Worm (Caenorhabditis elegans): ENCODE results near the gene drn-1.

DNA sequence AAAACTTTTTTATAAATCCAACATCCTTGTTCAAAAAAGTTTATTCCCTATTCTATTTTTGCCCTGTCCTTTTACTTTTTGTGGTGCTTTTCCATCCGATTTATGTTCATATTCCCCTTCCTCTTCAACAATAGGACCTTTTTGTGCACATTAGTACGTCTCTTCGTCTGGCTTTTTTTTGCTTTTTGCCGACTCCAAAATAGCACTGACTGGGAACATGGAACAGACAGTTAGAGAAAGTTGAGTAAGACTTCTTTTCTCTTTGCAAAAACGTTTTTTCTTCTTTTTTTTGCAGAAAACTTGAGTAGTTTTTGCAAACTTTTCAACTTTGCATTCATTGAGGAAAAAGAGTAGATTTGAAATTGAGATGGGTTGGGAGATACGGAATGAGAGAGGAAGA lies 30.2 kb upstream of the drn-1 start:
- TF ChIP-seq tra-4 (tag; optimal IDR thresholded peaks at IDR 0.05), result no peak
- TF ChIP-seq sea-1 (GFP tag; conservative IDR thresholded peaks at IDR 0.05), result no peak
- TF ChIP-seq tbx-11 (GFP tag; IDR thresholded peaks at IDR 0.05), result no peak
- TF ChIP-seq hmbx-1 (tag; optimal IDR thresholded peaks at IDR 0.05), result no peak
- no peak for TF ChIP-seq ets-7 (tag; optimal IDR thresholded peaks at IDR 0.05)

All from whole organism, early embryonic.